Fruit fly (Drosophila melanogaster): ENCODE results near the gene JMJD6.
A peak's percentile ranks its signal among the peaks of the same experiment; 100 is the strongest.

JMJD6 gene

DNA sequence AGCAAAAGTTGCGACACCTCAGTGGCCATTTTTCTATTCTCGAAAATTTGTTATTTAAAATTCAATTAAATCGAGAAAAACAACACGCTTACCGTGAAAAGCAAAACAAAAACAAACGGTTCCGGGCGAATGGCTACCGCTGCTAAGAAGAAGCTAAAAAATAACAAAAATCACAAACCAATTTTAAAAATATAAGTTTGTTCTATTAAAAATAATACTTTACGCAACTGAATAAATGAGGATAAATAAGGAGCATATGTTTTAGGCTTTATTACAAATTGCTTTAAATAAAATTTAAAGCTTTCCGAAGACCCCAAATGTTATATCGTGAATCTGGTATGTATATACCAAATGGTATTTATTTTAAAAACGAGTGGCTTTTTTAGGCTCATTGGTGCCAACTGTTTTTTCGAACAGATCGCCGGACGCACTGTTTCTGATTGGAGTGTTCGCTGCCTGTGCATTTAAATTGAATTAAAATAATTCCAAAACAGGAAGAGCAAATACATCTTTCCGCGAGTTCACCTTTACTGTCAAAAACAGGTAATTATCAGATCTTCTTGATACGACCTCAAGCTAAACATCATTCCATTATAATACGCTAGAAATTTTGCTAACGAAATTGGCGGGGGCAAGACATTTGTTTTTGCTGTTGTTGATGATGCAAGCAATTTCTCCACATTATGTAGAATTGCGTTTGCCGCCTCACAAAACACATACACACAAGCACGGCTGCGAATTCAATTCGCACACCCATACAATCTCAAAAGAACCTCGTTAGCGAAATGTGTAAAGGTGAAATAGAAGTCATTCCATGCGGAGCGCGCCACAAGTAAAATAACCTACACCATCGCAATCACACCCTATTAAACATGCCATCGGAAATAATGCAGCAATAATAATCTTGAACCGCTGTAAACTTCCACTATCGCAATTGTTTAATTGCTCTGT lies 5.2 kb upstream of the JMJD6 start, which contains the start of the genes Polr3F and PyK (continued):
- no peak for TF ChIP-seq Hr78 (GFP tag; optimal IDR thresholded peaks at IDR 0.05)
- TF ChIP-seq CG12071 (GFP tag; optimal IDR thresholded peaks at IDR 0.05), result no peak
- TF ChIP-seq CG18599 (GFP tag; optimal IDR thresholded peaks at IDR 0.05), result no peak
- TF ChIP-seq Dip3 (GFP tag; optimal IDR thresholded peaks at IDR 0.05), result peak; percentile 10
- peak; percentile 52 for TF ChIP-seq CG15269 (tag; optimal IDR thresholded peaks at IDR 0.05)
- peak; percentile 55 for TF ChIP-seq stwl (tag; optimal IDR thresholded peaks at IDR 0.05)
- TF ChIP-seq Atf6 (GFP tag; IDR thresholded peaks at IDR 0.05), result peak; percentile 48; the same call in 1 of the 2 replicates
- TF ChIP-seq ara (GFP tag; IDR thresholded peaks at IDR 0.05), result no peak
- TF ChIP-seq Kr (GFP tag; optimal IDR thresholded peaks at IDR 0.05), result no peak
- TF ChIP-seq CG18011 (GFP tag; optimal IDR thresholded peaks at IDR 0.05), result no peak
- TF ChIP-seq CG7786 (GFP tag; optimal IDR thresholded peaks at IDR 0.05), result no peak
- TF ChIP-seq CG4854 (GFP tag; optimal IDR thresholded peaks at IDR 0.05), result peak; percentile 27
- TF ChIP-seq CoRest (tag; optimal IDR thresholded peaks at IDR 0.05), result peak; percentile 52
- no peak for TF ChIP-seq slou (GFP tag; optimal IDR thresholded peaks at IDR 0.05)
- no peak for TF ChIP-seq CG1603 (tag; optimal IDR thresholded peaks at IDR 0.05)
- no peak for TF ChIP-seq CG17186 (GFP tag; optimal IDR thresholded peaks at IDR 0.05)
- no peak for TF ChIP-seq pb (GFP tag; optimal IDR thresholded peaks at IDR 0.05)
- TF ChIP-seq Oli (tag; optimal IDR thresholded peaks at IDR 0.05), result no peak
- no peak for TF ChIP-seq h (optimal IDR thresholded peaks at IDR 0.05)
- TF ChIP-seq zfh2 (GFP tag; optimal IDR thresholded peaks at IDR 0.05), result peak; percentile 15
- TF ChIP-seq stc (GFP tag; IDR thresholded peaks at IDR 0.05), result no peak
- no peak for TF ChIP-seq Mad (GFP tag; optimal IDR thresholded peaks at IDR 0.05)
- TF ChIP-seq eyg (GFP tag; optimal IDR thresholded peaks at IDR 0.05), result no peak
- no peak for TF ChIP-seq dmrt11E (tag; optimal IDR thresholded peaks at IDR 0.05)
- no peak for TF ChIP-seq da (GFP tag; optimal IDR thresholded peaks at IDR 0.05)
- TF ChIP-seq crp (GFP tag; optimal IDR thresholded peaks at IDR 0.05), result peak in 1 of 2 experiments; percentile 65
- no peak for TF ChIP-seq inv (GFP tag; IDR thresholded peaks at IDR 0.05; ENCODE audit: partially characterized antibody)
- TF ChIP-seq Dll (GFP tag; IDR thresholded peaks at IDR 0.05; ENCODE audit: partially characterized antibody), result no peak
- peak; percentile 98 for TF ChIP-seq CG17385 (GFP tag; optimal IDR thresholded peaks at IDR 0.05)
- no peak for TF ChIP-seq NFAT (GFP tag; IDR thresholded peaks at IDR 0.05)
- no peak for TF ChIP-seq Awh (GFP tag; IDR thresholded peaks at IDR 0.05)
- no peak for TF ChIP-seq CG8290 (GFP tag; optimal IDR thresholded peaks at IDR 0.05)
- TF ChIP-seq CG8290 (tag; optimal IDR thresholded peaks at IDR 0.05), result peak in 1 of 2 experiments; percentile 40
- peak; percentile 56 for TF ChIP-seq PHDP (tag; optimal IDR thresholded peaks at IDR 0.05)
- peak; percentile 3 for TF ChIP-seq dmrt99B (tag; optimal IDR thresholded peaks at IDR 0.05)
- TF ChIP-seq CG8924 (tag; optimal IDR thresholded peaks at IDR 0.05), result peak; percentile 34
- peak in 1 of 2 experiments; percentile 56 for TF ChIP-seq Hr51 (GFP tag; optimal IDR thresholded peaks at IDR 0.05)
- no peak for TF ChIP-seq CG13123 (GFP tag; optimal IDR thresholded peaks at IDR 0.05)
- no peak for TF ChIP-seq CG8944 (GFP tag; optimal IDR thresholded peaks at IDR 0.05)
- peak; percentile 34 for TF ChIP-seq CG18262 (tag; optimal IDR thresholded peaks at IDR 0.05)
- TF ChIP-seq slp2 (GFP tag; optimal IDR thresholded peaks at IDR 0.05), result no peak
- no peak for TF ChIP-seq chinmo (GFP tag; IDR thresholded peaks at IDR 0.05; ENCODE audit: partially characterized antibody)
- peak; percentile 14 for TF ChIP-seq Nf-YB (GFP tag; optimal IDR thresholded peaks at IDR 0.05)
- TF ChIP-seq lbe (GFP tag; optimal IDR thresholded peaks at IDR 0.05), result peak; percentile 32
- peak; percentile 40 for TF ChIP-seq CG13775 (GFP tag; optimal IDR thresholded peaks at IDR 0.05)
- TF ChIP-seq Mrtf (GFP tag; IDR thresholded peaks at IDR 0.05), result no peak
- no peak for TF ChIP-seq CG11398 (GFP tag; optimal IDR thresholded peaks at IDR 0.05)
- TF ChIP-seq tio (GFP tag; optimal IDR thresholded peaks at IDR 0.05), result no peak

All from whole organism, embryonic.